Worm (Caenorhabditis elegans) whole organism, early embryonic: ENCODE data around the gene him-5.

Experiments
- B0310.2 ChIP-seq: sonication (generic microtip); optimal IDR thresholded peaks from 2 replicates; lab custom pipeline; 2016; ENCODE audit warnings: mild to moderate bottlenecking, missing genetic modification characterization, missing compliant biosample characterization
- F13C5.2 ChIP-seq: sonication (generic microtip); optimal IDR thresholded peaks from 2 replicates; lab custom pipeline; 2017; ENCODE audit warnings: mild to moderate bottlenecking, missing genetic modification characterization, inconsistent platforms, missing compliant biosample characterization
- aly-1 ChIP-seq: sonication (generic microtip); optimal IDR thresholded peaks from 2 replicates; lab custom pipeline; 2016; ENCODE audit warnings: missing genetic modification characterization, missing compliant biosample characterization
- ama-1 ChIP-seq: fragments of 150-350 bp; optimal IDR thresholded peaks from 2 replicates; lab custom pipeline; 2014
- ceh-13 ChIP-seq: fragments of 200-800 bp; sonication (Bioruptor generic); optimal IDR thresholded peaks from 2 replicates; lab custom pipeline; 2018; ENCODE audit warnings: mild to moderate bottlenecking, missing genetic modification characterization, missing compliant biosample characterization
- ceh-36 ChIP-seq: sonication (generic microtip); optimal IDR thresholded peaks from 2 replicates; lab custom pipeline; 2016; ENCODE audit warnings: missing genetic modification characterization, inconsistent platforms, missing compliant biosample characterization
- ets-7 ChIP-seq: sonication (generic microtip); optimal IDR thresholded peaks from 2 replicates; lab custom pipeline; 2016; ENCODE audit warnings: missing genotype, missing genetic modification characterization, missing compliant biosample characterization
- flt-1 ChIP-seq: fragments of 200-800 bp; sonication (Bioruptor generic); IDR thresholded peaks from 2 replicates; pipeline ENCODE4 v1.3.6; 2022; ENCODE audit warnings: missing genetic modification characterization, missing compliant biosample characterization
- hmbx-1 ChIP-seq: sonication (generic microtip); optimal IDR thresholded peaks from 2 replicates; lab custom pipeline; 2016; ENCODE audit warnings: mild to moderate bottlenecking, missing genetic modification characterization, missing compliant biosample characterization
- hmg-4 ChIP-seq: fragments of 200-800 bp; sonication (Bioruptor generic); optimal IDR thresholded peaks from 2 replicates; lab custom pipeline; 2018; ENCODE audit warnings: mild to moderate bottlenecking, missing genetic modification characterization, missing compliant biosample characterization
- sea-1 ChIP-seq: fragments of 200-800 bp; sonication (Bioruptor generic); conservative IDR thresholded peaks from 2 replicates; pipeline ENCODE4 v1.3.6; 2022; ENCODE audit warnings: missing genetic modification characterization, missing compliant biosample characterization
- tbx-11 ChIP-seq: fragments of 200-800 bp; sonication (Bioruptor generic); IDR thresholded peaks from 2 replicates; pipeline ENCODE4 v1.3.6; 2022; ENCODE audit warnings: missing genetic modification characterization, missing compliant biosample characterization
- tbx-37 ChIP-seq: fragments of 200-800 bp; sonication (Bioruptor generic); conservative IDR thresholded peaks from 2 replicates; pipeline ENCODE4 v1.3.6; 2022; ENCODE audit warnings: missing genetic modification reagents, missing genetic modification characterization, missing compliant biosample characterization
- tra-4 ChIP-seq: sonication (generic microtip); optimal IDR thresholded peaks from 2 replicates; lab custom pipeline; 2017; ENCODE audit warnings: missing genetic modification characterization, missing compliant biosample characterization

DNA sequence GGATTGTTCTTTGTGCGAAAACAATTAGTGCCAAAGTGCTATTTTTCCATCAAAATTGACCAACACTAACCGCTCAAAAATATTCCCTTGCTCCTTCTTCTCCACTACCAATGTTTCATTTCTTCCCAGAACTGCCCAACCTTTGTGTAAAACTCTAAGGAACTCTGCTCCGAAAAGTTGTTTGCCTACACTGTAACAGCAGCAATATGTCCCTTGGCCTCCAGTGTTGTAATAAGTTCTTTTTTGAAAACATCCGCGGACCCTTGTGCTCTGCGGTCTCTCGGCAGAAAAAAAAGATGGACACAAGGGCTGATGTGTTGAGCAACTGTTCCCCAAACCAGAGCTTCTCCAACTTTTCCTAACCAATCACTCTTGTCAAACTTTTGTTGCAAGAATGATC, 10.7 kb downstream of the him-5 start, which contains the start of gene D1086.12:
- TF ChIP-seq tbx-37 (GFP tag; lab: Robert Waterston, UW) (no peak), tra-4 (tag; lab: Kevin White, UChicago) (no peak), aly-1 (no peak), F13C5.2 (tag; lab: Kevin White, UChicago) (no peak), ets-7 (no peak), ama-1 (lab: Kevin White, UChicago) (no peak), hmbx-1 (tag; lab: Kevin White, UChicago) (no peak), sea-1 (no peak), flt-1 (no peak), tbx-11 (GFP tag; lab: Robert Waterston, UW) (no peak), ceh-36 (tag; lab: Kevin White, UChicago) (no peak), hmg-4 (no peak), ceh-13 (GFP tag; lab: Kevin White, UChicago) (no peak), B0310.2 (no peak)
